Worm (Caenorhabditis elegans) whole organism, midembryonic: ENCODE data around the gene gfi-1.

Experiments
- T22C8.4 ChIP-seq: fragments of 200-800 bp; sonication (Bioruptor generic); IDR thresholded peaks from 2 replicates; pipeline ENCODE4 v1.3.6; 2022; ENCODE audit warnings: missing genetic modification characterization, missing compliant biosample characterization
- cog-1 ChIP-seq: sonication (generic microtip); optimal IDR thresholded peaks from 2 replicates; lab custom pipeline; 2016; ENCODE audit warnings: missing genetic modification characterization, missing compliant biosample characterization
- flt-1 ChIP-seq: fragments of 200-800 bp; sonication (Bioruptor generic); IDR thresholded peaks from 2 replicates; pipeline ENCODE4 v1.3.6; 2022; ENCODE audit warnings: missing genetic modification characterization, missing compliant biosample characterization
- med-1 ChIP-seq: sonication (generic microtip); optimal IDR thresholded peaks from 2 replicates; lab custom pipeline; 2017; ENCODE audit warnings: missing genetic modification characterization, mild to moderate bottlenecking, missing compliant biosample characterization, antibody characterized with exemption, missing genetic modification reagents; ENCODE audit not compliant: insufficient read depth
- ref-1 ChIP-seq: fragments of 200-800 bp; sonication (Bioruptor generic); conservative IDR thresholded peaks from 2 replicates; pipeline ENCODE4 v1.3.6; 2022; ENCODE audit warnings: missing genetic modification reagents, missing genetic modification characterization, missing compliant biosample characterization
- tab-1 ChIP-seq: fragments of 200-800 bp; sonication (Bioruptor generic); IDR thresholded peaks from 2 replicates; pipeline ENCODE4 v1.3.6; 2022; ENCODE audit warnings: missing genetic modification characterization, missing compliant biosample characterization
- ztf-23 ChIP-seq: fragments of 200-800 bp; sonication (Bioruptor generic); IDR thresholded peaks from 2 replicates; pipeline ENCODE4 v1.3.6; 2022; ENCODE audit warnings: missing genetic modification reagents, missing genetic modification characterization, missing compliant biosample characterization
- ztf-29 ChIP-seq: fragments of 200-800 bp; sonication (Bioruptor generic); IDR thresholded peaks from 2 replicates; pipeline ENCODE4 v1.3.6; 2022; ENCODE audit warnings: missing genetic modification reagents, missing genetic modification characterization, missing compliant biosample characterization

DNA sequence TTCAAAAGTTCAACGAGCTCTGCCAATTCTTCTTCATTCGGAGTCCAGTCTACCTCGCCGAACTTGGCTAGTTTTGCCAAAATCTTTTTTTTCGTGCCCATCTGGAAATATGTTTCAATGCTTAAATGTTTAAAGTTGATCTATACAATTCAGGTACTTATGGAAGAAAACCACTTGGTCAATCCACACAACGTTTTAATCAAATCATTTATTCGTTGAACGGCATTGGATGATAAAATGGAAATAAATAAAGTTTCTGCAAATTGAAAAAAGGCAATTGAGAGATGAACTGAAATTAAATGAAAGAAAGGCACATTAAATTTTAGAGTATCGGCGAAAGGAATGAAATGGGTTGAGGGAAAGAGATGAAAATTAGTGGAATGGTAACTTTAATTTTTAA is 24.3 kb upstream of the gfi-1 start, which contains the start of gene urb-1:
- TF ChIP-seq tab-1 (GFP tag; lab: Robert Waterston, UW) (no peak), med-1 (GFP tag; lab: Kevin White, UChicago) (no peak), cog-1 (tag; lab: Kevin White, UChicago) (no peak), ztf-29 (GFP tag; lab: Robert Waterston, UW) (no peak), flt-1 (GFP tag; lab: Robert Waterston, UW) (no peak), T22C8.4 (GFP tag; lab: Robert Waterston, UW) (no peak), ref-1 (no peak), ztf-23 (GFP tag; lab: Robert Waterston, UW) (no peak)
